Worm (Caenorhabditis elegans) whole organism, young adult: ENCODE data around the gene nhr-201.

Experiments
- B0019.2 ChIP-seq: fragments of 200-800 bp; sonication (Bioruptor generic); conservative IDR thresholded peaks from 2 replicates; pipeline ENCODE4 v1.3.6; 2022; ENCODE audit warnings: missing genetic modification reagents, missing genetic modification characterization, missing compliant biosample characterization
- F49E8.2 ChIP-seq: sonication (generic microtip); optimal IDR thresholded peaks from 3 replicates; lab custom pipeline; 2017; ENCODE audit warnings: missing genetic modification characterization, mild to moderate bottlenecking, missing compliant biosample characterization, antibody characterized with exemption, moderate library complexity; ENCODE audit not compliant: insufficient read depth
- K11D2.4 ChIP-seq: fragments of 200-800 bp; sonication (Bioruptor generic); IDR thresholded peaks from 2 replicates; pipeline ENCODE4 v1.3.6; 2022; ENCODE audit warnings: missing genetic modification reagents, missing genetic modification characterization, missing compliant biosample characterization
- K12H6.12 ChIP-seq: fragments of 200-800 bp; sonication (Bioruptor generic); optimal IDR thresholded peaks from 2 replicates; lab custom pipeline; 2018; ENCODE audit warnings: mild to moderate bottlenecking, missing genetic modification characterization, missing compliant biosample characterization
- Y79H2A.3 ChIP-seq: fragments of 200-800 bp; sonication (Bioruptor generic); conservative IDR thresholded peaks from 2 replicates; pipeline ENCODE4 v1.3.6; 2022; ENCODE audit warnings: missing genetic modification reagents, missing genetic modification characterization, missing compliant biosample characterization
- ama-1 ChIP-seq, 3 experiments: fragments of 150-350 bp in 1 of 3; sonication (generic microtip) in 2 of 3; optimal IDR thresholded peaks; 2 replicates each; lab custom pipeline; 2014 to 2018; ENCODE audit warnings: missing biosample characterization in 2 of 3, missing genetic modification characterization in 2 of 3, missing genetic modification reagents in 2 of 3
- atf-7 ChIP-seq: sonication (generic microtip); optimal IDR thresholded peaks from 2 replicates; lab custom pipeline; 2017; ENCODE audit warnings: mild to moderate bottlenecking, missing genetic modification characterization, missing compliant biosample characterization
- athp-1 ChIP-seq: sonication (generic microtip); optimal IDR thresholded peaks from 2 replicates; lab custom pipeline; 2017; ENCODE audit warnings: mild to moderate bottlenecking, missing genetic modification characterization, missing compliant biosample characterization
- attf-5 ChIP-seq: fragments of 200-800 bp; sonication (Bioruptor generic); optimal IDR thresholded peaks from 2 replicates; lab custom pipeline; 2018; ENCODE audit warnings: mild to moderate bottlenecking, missing genetic modification characterization, missing compliant biosample characterization
- bed-1 ChIP-seq: fragments of 200-800 bp; sonication (Bioruptor generic); IDR thresholded peaks from 2 replicates; pipeline ENCODE4 v1.3.6; 2022; ENCODE audit warnings: missing genetic modification reagents, missing genetic modification characterization, missing compliant biosample characterization
- gei-17 ChIP-seq: fragments of 200-800 bp; sonication (Bioruptor generic); optimal IDR thresholded peaks from 2 replicates; lab custom pipeline; 2018; ENCODE audit warnings: mild to moderate bottlenecking, missing genetic modification characterization, missing compliant biosample characterization
- hlh-26 ChIP-seq: fragments of 200-800 bp; sonication (Bioruptor generic); conservative IDR thresholded peaks from 2 replicates; pipeline ENCODE4 v1.3.6; 2022; ENCODE audit warnings: missing genetic modification reagents, missing genetic modification characterization, missing compliant biosample characterization
- hmg-20 ChIP-seq: fragments of 200-800 bp; sonication (Bioruptor generic); IDR thresholded peaks from 2 replicates; pipeline ENCODE4 v1.3.6; 2022; ENCODE audit warnings: missing genetic modification reagents, missing genetic modification characterization, missing compliant biosample characterization
- let-607 ChIP-seq, 2 experiments: fragments of 200-800 bp in 1 of 2; sonication (Bioruptor generic) in 1 of 2; sonication (generic microtip) in 1 of 2; optimal IDR thresholded peaks; 2 replicates each; lab custom pipeline; 2016 to 2018; ENCODE audit warnings: mild to moderate bottlenecking in 2 of 2, missing compliant biosample characterization in 2 of 2, missing genetic modification characterization in 2 of 2, moderate library complexity in 2 of 2, missing genotype in 1 of 2
- lin-35 ChIP-seq, 3 experiments: fragments of 150-350 bp in 2 of 3; sonication (generic microtip) in 1 of 3; optimal IDR thresholded peaks; 2 replicates each; lab custom pipeline; 2014 to 2018; ENCODE audit warnings: missing biosample characterization in 3 of 3, missing genetic modification characterization in 3 of 3, missing genetic modification reagents in 3 of 3
- rcor-1 ChIP-seq: fragments of 200-800 bp; sonication (Bioruptor generic); IDR thresholded peaks from 2 replicates; pipeline ENCODE4 v1.3.6; 2022; ENCODE audit warnings: missing genetic modification reagents, missing genetic modification characterization, missing compliant biosample characterization
- unc-62 ChIP-seq: fragments of 150-350 bp; optimal IDR thresholded peaks from 2 replicates; lab custom pipeline; 2014; ENCODE audit warnings: missing biosample characterization, missing genetic modification reagents, missing genetic modification characterization
- ztf-28 ChIP-seq: fragments of 200-800 bp; sonication (Bioruptor generic); IDR thresholded peaks from 2 replicates; pipeline ENCODE4 v1.3.6; 2022; ENCODE audit warnings: missing genetic modification reagents, missing genetic modification characterization, missing compliant biosample characterization

The nhr-201 gene

ce11 chrV:512420-512819 is 47.8 kb downstream of the nhr-201 start, which contains the start of gene srh-37:
srh-37 (minus strand) TSS chrV:512520.
- TF ChIP-seq let-607 (tag; optimal IDR thresholded peaks at IDR 0.05; lab: Kevin White, UChicago) (no peak), K11D2.4 (GFP tag; lab: Robert Waterston, UW) (no peak), ztf-28 (GFP tag; lab: Robert Waterston, UW) (no peak), B0019.2 (GFP tag; lab: Robert Waterston, UW) (no peak), attf-5 (GFP tag; lab: Kevin White, UChicago) (no peak), atf-7 (tag; lab: Kevin White, UChicago) (no peak), gei-17 (GFP tag; lab: Kevin White, UChicago) (no peak), F49E8.2 (tag; lab: Kevin White, UChicago) (no peak), K12H6.12 (tag; lab: Kevin White, UChicago) (no peak), unc-62 (no peak), Y79H2A.3 (GFP tag; lab: Robert Waterston, UW) (no peak), rcor-1 (GFP tag; lab: Robert Waterston, UW) (no peak), athp-1 (no peak), ama-1 (optimal IDR thresholded peaks at IDR 0.05; lab: Kevin White, UChicago) (no peak), ama-1 (GFP tag; optimal IDR thresholded peaks at IDR 0.05; lab: Kevin White, UChicago) (no peak), bed-1 (GFP tag; lab: Robert Waterston, UW) (no peak), lin-35 (GFP tag; optimal IDR thresholded peaks at IDR 0.05; lab: Kevin White, UChicago) (no peak), hmg-20 (no peak), hlh-26 (GFP tag; lab: Robert Waterston, UW) (no peak)
